Worm (Caenorhabditis elegans) whole organism, L4 larva: ENCODE results near the gene C56C10.9.
A peak's percentile ranks its signal among the peaks of the same experiment; 100 is the strongest.

Experiments
- F10B5.3 ChIP-seq: sonication (generic microtip); optimal IDR thresholded peaks from 2 replicates; lab custom pipeline; 2016; ENCODE audit warnings: mild to moderate bottlenecking, missing genetic modification characterization, missing compliant biosample characterization
- T20F7.1 ChIP-seq: fragments of 200-800 bp; sonication (Bioruptor generic); optimal IDR thresholded peaks from 2 replicates; lab custom pipeline; 2018; ENCODE audit warnings: mild to moderate bottlenecking, missing genetic modification characterization, missing compliant biosample characterization
- Y105C5A.15 ChIP-seq: fragments of 200-800 bp; sonication (Bioruptor generic); IDR thresholded peaks from 2 replicates; pipeline ENCODE4 v1.3.6; 2022; ENCODE audit warnings: missing genetic modification characterization, missing compliant biosample characterization
- Y48G9A.11 ChIP-seq: fragments of 200-800 bp; sonication (Bioruptor generic); IDR thresholded peaks from 2 replicates; pipeline ENCODE4 v1.3.6; 2022; ENCODE audit warnings: missing genetic modification reagents, missing genetic modification characterization, missing compliant biosample characterization
- Y5F2A.4 ChIP-seq: fragments of 200-800 bp; sonication (Bioruptor generic); optimal IDR thresholded peaks from 2 replicates; lab custom pipeline; 2018; ENCODE audit warnings: mild to moderate bottlenecking, missing genetic modification characterization, missing compliant biosample characterization
- Y75B8A.6 ChIP-seq: fragments of 200-800 bp; sonication (Bioruptor generic); IDR thresholded peaks from 2 replicates; pipeline ENCODE4 v1.3.6; 2022; ENCODE audit warnings: missing genetic modification reagents, missing genetic modification characterization, missing compliant biosample characterization
- ZK546.5 ChIP-seq, 2 experiments: sonication (generic microtip); optimal IDR thresholded peaks; 2 replicates each; lab custom pipeline; 2017; ENCODE audit warnings: missing biosample characterization in 2 of 2, missing genetic modification characterization in 2 of 2
- ceh-82 ChIP-seq: sonication (generic microtip); optimal IDR thresholded peaks from 2 replicates; lab custom pipeline; 2017; ENCODE audit warnings: missing biosample characterization, missing genetic modification characterization
- cey-2 ChIP-seq: sonication (generic microtip); optimal IDR thresholded peaks from 3 replicates; lab custom pipeline; 2017; ENCODE audit warnings: missing genetic modification characterization, mild to moderate bottlenecking, missing compliant biosample characterization, antibody characterized with exemption, borderline replicate concordance; ENCODE audit not compliant: insufficient read depth
- daf-16 ChIP-seq, 3 experiments: sonication (generic microtip); optimal IDR thresholded peaks; 2 replicates each; lab custom pipeline; 2016 to 2017; ENCODE audit warnings: missing genetic modification characterization in 3 of 3, missing genetic modification reagents in 3 of 3, mild to moderate bottlenecking in 2 of 3, missing compliant biosample characterization in 2 of 3, missing biosample characterization in 1 of 3, moderate library complexity in 1 of 3
- daf-8 ChIP-seq: fragments of 200-800 bp; sonication (Bioruptor generic); IDR thresholded peaks from 2 replicates; pipeline ENCODE4 v1.3.6; 2022; ENCODE audit warnings: missing genetic modification characterization, missing compliant biosample characterization
- dmd-6 ChIP-seq: fragments of 200-800 bp; sonication (Bioruptor generic); IDR thresholded peaks from 2 replicates; pipeline ENCODE4 v1.3.6; 2022; ENCODE audit warnings: missing genetic modification reagents, missing genetic modification characterization, missing compliant biosample characterization
- dmd-9 ChIP-seq: fragments of 200-800 bp; sonication (Bioruptor generic); IDR thresholded peaks from 2 replicates; pipeline ENCODE4 v1.3.6; 2022; ENCODE audit warnings: missing genetic modification reagents, missing genetic modification characterization, missing compliant biosample characterization
- egl-43 ChIP-seq: fragments of 200-800 bp; sonication (Bioruptor generic); IDR thresholded peaks from 2 replicates; pipeline ENCODE4 v1.3.6; 2022; ENCODE audit warnings: missing genetic modification reagents, missing genetic modification characterization, missing compliant biosample characterization
- fos-1 ChIP-seq: fragments of 150-350 bp; optimal IDR thresholded peaks from 2 replicates; lab custom pipeline; 2014; ENCODE audit warnings: missing biosample characterization, missing genetic modification characterization
- hlh-11 ChIP-seq: fragments of 200-800 bp; sonication (Bioruptor generic); optimal IDR thresholded peaks from 2 replicates; lab custom pipeline; 2018; ENCODE audit warnings: mild to moderate bottlenecking, missing genetic modification characterization, missing compliant biosample characterization
- hlh-30 ChIP-seq: sonication (generic microtip); optimal IDR thresholded peaks from 2 replicates; lab custom pipeline; 2017; ENCODE audit warnings: antibody characterized with exemption, mild to moderate bottlenecking, missing genetic modification characterization, missing compliant biosample characterization; ENCODE audit not compliant: insufficient read depth
- hmg-1.1 ChIP-seq: fragments of 200-800 bp; sonication (Bioruptor generic); IDR thresholded peaks from 2 replicates; pipeline ENCODE4 v1.3.6; 2022; ENCODE audit warnings: missing genetic modification reagents, missing genetic modification characterization, missing compliant biosample characterization
- lin-1 ChIP-seq: fragments of 200-800 bp; sonication (Bioruptor generic); IDR thresholded peaks from 2 replicates; pipeline ENCODE4 v1.3.6; 2022; ENCODE audit warnings: missing genetic modification reagents, missing genetic modification characterization, missing compliant biosample characterization
- lin-38 ChIP-seq: fragments of 200-800 bp; sonication (Bioruptor generic); IDR thresholded peaks from 2 replicates; pipeline ENCODE4 v1.3.6; 2022; ENCODE audit warnings: missing genetic modification reagents, missing genetic modification characterization, missing compliant biosample characterization
- lsy-2 ChIP-seq, 2 experiments: fragments of 150-350 bp in 1 of 2; sonication (generic microtip) in 1 of 2; optimal IDR thresholded peaks; 2 replicates each; lab custom pipeline; 2014 to 2017; ENCODE audit warnings: missing biosample characterization in 2 of 2, missing genetic modification characterization in 2 of 2
- madf-5 ChIP-seq, 2 experiments: fragments of 200-800 bp; sonication (Bioruptor generic); IDR thresholded peaks; 2 replicates each; pipeline ENCODE4 v1.3.6; 2022; ENCODE audit warnings: missing compliant biosample characterization in 2 of 2, missing genetic modification characterization in 2 of 2
- madf-9 ChIP-seq: fragments of 200-800 bp; sonication (Bioruptor generic); conservative IDR thresholded peaks from 2 replicates; pipeline ENCODE4 v1.3.6; 2022; ENCODE audit warnings: missing genetic modification reagents, missing genetic modification characterization, missing compliant biosample characterization
- mdl-1 ChIP-seq, 2 experiments: fragments of 150-350 bp in 1 of 2; sonication (generic microtip) in 1 of 2; optimal IDR thresholded peaks; 2 replicates each; lab custom pipeline; 2014 to 2017; ENCODE audit warnings: missing biosample characterization in 2 of 2, missing genetic modification characterization in 2 of 2
- mdt-29 ChIP-seq: fragments of 200-800 bp; sonication (Bioruptor generic); IDR thresholded peaks from 2 replicates; pipeline ENCODE4 v1.3.6; 2022; ENCODE audit warnings: missing genetic modification reagents, missing genetic modification characterization, missing compliant biosample characterization
- mep-1 ChIP-seq: fragments of 150-350 bp; sonication (generic microtip); optimal IDR thresholded peaks from 3 replicates; lab custom pipeline; 2014; ENCODE audit warnings: missing biosample characterization, missing genetic modification characterization
- mxl-2 ChIP-seq: fragments of 200-800 bp; sonication (Bioruptor generic); conservative IDR thresholded peaks from 2 replicates; pipeline ENCODE4 v1.3.6; 2022; ENCODE audit warnings: missing genetic modification reagents, missing genetic modification characterization, missing compliant biosample characterization
- nhr-11 ChIP-seq: fragments of 150-350 bp; optimal IDR thresholded peaks from 2 replicates; lab custom pipeline; 2014; ENCODE audit warnings: missing biosample characterization, missing genetic modification characterization
- nhr-25 ChIP-seq: sonication (generic microtip); optimal IDR thresholded peaks from 2 replicates; lab custom pipeline; 2017; ENCODE audit warnings: missing genetic modification characterization, mild to moderate bottlenecking, missing compliant biosample characterization, antibody characterized with exemption, moderate library complexity, borderline replicate concordance; ENCODE audit not compliant: insufficient read depth
- nhr-48 ChIP-seq: sonication (generic microtip); optimal IDR thresholded peaks from 2 replicates; lab custom pipeline; 2016; ENCODE audit warnings: mild to moderate bottlenecking, missing genetic modification characterization, missing compliant biosample characterization
- nhr-6 ChIP-seq: fragments of 150-350 bp; optimal IDR thresholded peaks from 2 replicates; lab custom pipeline; 2014; ENCODE audit warnings: missing biosample characterization, missing genetic modification characterization
- nhr-76 ChIP-seq: fragments of 150-350 bp; optimal IDR thresholded peaks from 2 replicates; lab custom pipeline; 2014; ENCODE audit warnings: missing biosample characterization, missing genetic modification characterization
- pqm-1 ChIP-seq: sonication (generic microtip); optimal IDR thresholded peaks from 2 replicates; lab custom pipeline; 2017; ENCODE audit warnings: missing biosample characterization, missing genetic modification characterization
- set-16 ChIP-seq: fragments of 200-800 bp; sonication (Bioruptor generic); IDR thresholded peaks from 2 replicates; pipeline ENCODE4 v1.3.6; 2022; ENCODE audit warnings: missing genetic modification reagents, missing genetic modification characterization, missing compliant biosample characterization
- snpc-1.2 ChIP-seq: fragments of 200-800 bp; sonication (Bioruptor generic); IDR thresholded peaks from 2 replicates; pipeline ENCODE4 v1.3.6; 2022; ENCODE audit warnings: missing genetic modification reagents, missing genetic modification characterization, missing compliant biosample characterization
- snpc-4 ChIP-seq: fragments of 150-350 bp; optimal IDR thresholded peaks from 2 replicates; lab custom pipeline; 2014; ENCODE audit warnings: missing biosample characterization, missing genetic modification characterization
- spr-1 ChIP-seq: sonication (generic microtip); optimal IDR thresholded peaks from 2 replicates; lab custom pipeline; 2016; ENCODE audit warnings: mild to moderate bottlenecking, missing genetic modification characterization, missing compliant biosample characterization
- spr-3 ChIP-seq: fragments of 200-800 bp; sonication (Bioruptor generic); optimal IDR thresholded peaks from 2 replicates; lab custom pipeline; 2018; ENCODE audit warnings: mild to moderate bottlenecking, missing genetic modification characterization, missing compliant biosample characterization
- tag-97 ChIP-seq: fragments of 200-800 bp; sonication (Bioruptor generic); IDR thresholded peaks from 2 replicates; pipeline ENCODE4 v1.3.6; 2022; ENCODE audit warnings: missing genetic modification characterization, missing compliant biosample characterization
- tra-1 ChIP-seq: fragments of 200-800 bp; sonication (Bioruptor generic); IDR thresholded peaks from 2 replicates; pipeline ENCODE4 v1.3.6; 2022; ENCODE audit warnings: missing genetic modification reagents, missing genetic modification characterization, missing compliant biosample characterization
- unc-62 ChIP-seq, 3 experiments: fragments of 150-350 bp in 1 of 3; sonication (generic microtip); optimal IDR thresholded peaks in 2 of 3; peaks in 1 of 3; 1 replicate in 1 of 3; 2 replicates in 2 of 3; lab custom pipeline; 2014 to 2017; ENCODE audit warnings: missing biosample characterization in 3 of 3, missing genetic modification characterization in 3 of 3, missing genetic modification reagents in 3 of 3, missing genotype in 1 of 3
- vab-7 ChIP-seq: fragments of 200-800 bp; sonication (Bioruptor generic); IDR thresholded peaks from 2 replicates; pipeline ENCODE4 v1.3.6; 2022; ENCODE audit warnings: missing genetic modification reagents, missing genetic modification characterization, missing compliant biosample characterization
- zip-11 ChIP-seq: fragments of 200-800 bp; sonication (Bioruptor generic); IDR thresholded peaks from 2 replicates; pipeline ENCODE4 v1.3.6; 2022; ENCODE audit warnings: missing genetic modification characterization, missing compliant biosample characterization
- ztf-11 ChIP-seq: fragments of 150-350 bp; optimal IDR thresholded peaks from 2 replicates; lab custom pipeline; 2014; ENCODE audit warnings: missing biosample characterization, missing genetic modification characterization

C56C10.9 gene

DNA sequence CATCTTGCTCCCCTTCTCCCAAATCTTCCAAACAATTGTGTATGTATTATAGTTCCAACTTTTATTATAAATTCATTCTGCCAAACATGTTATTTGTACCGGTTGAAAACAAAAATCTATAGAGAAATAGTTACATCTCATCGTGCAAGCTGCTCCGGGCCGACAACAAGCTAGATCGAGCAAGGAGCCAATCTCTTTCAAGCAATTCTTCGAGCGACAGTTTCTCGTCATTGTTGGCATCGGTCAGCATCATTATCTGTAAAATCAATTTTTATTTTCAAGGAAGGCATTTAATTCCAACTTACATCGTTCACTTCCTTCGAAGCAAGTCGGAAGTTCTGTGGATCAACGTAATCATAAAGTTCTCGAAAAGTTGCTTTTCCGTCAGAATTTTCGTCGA, 1.2 kb downstream of the C56C10.9 start (continued):
- peak; percentile 50; the same call in 1 of the 2 replicates for TF ChIP-seq Y48G9A.11
- TF ChIP-seq nhr-25 (tag; lab: Kevin White, UChicago), result no peak
- peak; percentile 41 for TF ChIP-seq lin-38

DNA sequence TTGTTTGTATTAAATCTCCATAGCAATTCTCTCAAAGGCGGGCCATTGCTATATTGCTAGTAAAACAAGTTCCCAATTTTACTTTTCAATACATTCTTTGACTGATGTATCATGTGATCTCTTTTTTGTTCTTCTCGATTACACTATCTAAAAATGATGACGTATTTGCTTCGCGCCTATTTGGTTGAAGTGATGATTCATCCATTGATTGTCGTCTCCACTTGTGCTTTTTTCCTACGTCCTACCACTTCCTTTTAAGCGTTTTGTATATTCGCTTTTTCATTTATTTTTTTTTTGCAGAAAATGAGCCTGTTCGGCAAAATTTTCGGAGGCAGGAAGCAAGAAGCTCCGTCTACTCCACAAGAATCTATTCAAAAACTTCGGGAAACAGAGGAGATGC, 2.7 kb downstream of the C56C10.9 start, which contains the start of gene vps-32.1:
TSS of gene vps-32.1 (plus strand) at position 301 of the 400 bp plus-strand sequence.
- TF ChIP-seq daf-16 (GFP tag; optimal IDR thresholded peaks at IDR 0.05; lab: Kevin White, UChicago) (no peak), daf-16 (tag; optimal IDR thresholded peaks at IDR 0.05; lab: Kevin White, UChicago) (peak; percentile 34), fos-1 (tag; lab: Kevin White, UChicago) (peak; percentile 42), nhr-6 (tag; lab: Kevin White, UChicago) (peak; percentile 1), tag-97 (GFP tag; lab: Robert Waterston, UW) (no peak), dmd-6 (GFP tag; lab: Robert Waterston, UW) (peak; percentile 30), spr-3 (GFP tag; lab: Kevin White, UChicago) (no peak), lsy-2 (tag; optimal IDR thresholded peaks at IDR 0.05; lab: Kevin White, UChicago) (peak in 1 of 2 experiments; percentile 6), dmd-9 (GFP tag; lab: Robert Waterston, UW) (0 out of 2 replicates have a peak, but pooled peaks have one; percentile 18), nhr-48 (tag; lab: Kevin White, UChicago) (no peak)

DNA sequence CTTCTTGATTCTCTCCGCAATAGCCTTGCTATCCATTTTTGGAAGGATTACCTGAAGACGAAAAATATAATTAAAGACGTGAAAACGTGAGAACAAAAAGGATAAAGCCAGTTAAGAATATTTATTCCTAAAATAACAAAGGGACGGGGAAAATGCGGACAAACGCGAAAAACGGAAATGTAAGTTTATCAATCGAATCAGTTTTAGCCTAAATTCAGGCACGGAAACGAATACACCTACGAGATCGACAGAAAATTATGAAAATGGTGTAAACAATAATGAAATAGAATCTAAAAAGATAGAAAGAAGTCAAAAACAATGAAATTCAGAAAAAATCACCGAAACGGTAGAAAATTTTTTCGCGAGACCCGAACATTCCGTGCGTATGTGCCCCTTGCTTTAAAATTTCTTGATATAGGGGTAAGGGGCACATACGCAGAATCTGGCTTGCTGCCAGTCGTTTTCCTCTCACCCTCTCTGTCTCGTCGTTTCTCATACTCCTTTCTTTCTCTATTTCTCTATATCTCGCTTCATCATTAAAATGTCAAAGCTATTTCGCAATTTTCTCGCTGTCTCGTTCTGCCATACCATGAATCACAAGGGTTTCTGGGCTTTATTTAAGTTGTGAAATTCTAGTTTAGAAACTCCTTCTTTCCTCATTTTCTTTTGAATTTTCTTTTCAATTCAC, 3.4 kb downstream of the C56C10.9 start, which contains the start of gene icd-1:
TSS of gene icd-1 (minus strand) at position 51 of the 688 bp plus-strand sequence.
- TF ChIP-seq ceh-82 (tag; lab: Kevin White, UChicago) (no peak), Y75B8A.6 (GFP tag; lab: Robert Waterston, UW) (0 out of 2 replicates have a peak, but pooled peaks have one; percentile 11), hlh-30 (peak; percentile 95), hmg-1.1 (GFP tag; lab: Robert Waterston, UW) (peak; percentile 88), spr-1 (tag; lab: Kevin White, UChicago) (peak; percentile 81), pqm-1 (tag; lab: Kevin White, UChicago) (peak; percentile 10), Y105C5A.15 (GFP tag; lab: Robert Waterston, UW) (no peak; the same call in 1 of the 2 replicates), vab-7 (GFP tag; lab: Robert Waterston, UW) (peak; percentile 44; the same call in 1 of the 2 replicates), T20F7.1 (peak; percentile 90), unc-62 (GFP tag; optimal IDR thresholded peaks at IDR 0.05 in 1 of 2; lab: Kevin White, UChicago) (peak in 1 of 2 experiments; percentile 98), unc-62 (tag; optimal IDR thresholded peaks at IDR 0.05; lab: Kevin White, UChicago) (no peak), snpc-1.2 (GFP tag; lab: Robert Waterston, UW) (peak; percentile 64), hlh-11 (tag; lab: Kevin White, UChicago) (peak; percentile 97), ztf-11 (no peak), zip-11 (GFP tag; lab: Robert Waterston, UW) (no peak), madf-5 (GFP tag; IDR thresholded peaks at IDR 0.05; lab: Robert Waterston, UW) (no peak), set-16 (GFP tag; lab: Robert Waterston, UW) (peak; percentile 38; the same call in 1 of the 2 replicates), egl-43 (GFP tag; lab: Robert Waterston, UW) (peak; percentile 78), tra-1 (peak; percentile 81), F10B5.3 (peak; percentile 69), daf-8 (GFP tag; lab: Robert Waterston, UW) (no peak), snpc-4 (no peak), mdl-1 (tag; optimal IDR thresholded peaks at IDR 0.05; lab: Kevin White, UChicago) (peak; percentile 56 to 77), ZK546.5 (tag; optimal IDR thresholded peaks at IDR 0.05; lab: Kevin White, UChicago) (peak in 1 of 2 experiments; percentile 51), nhr-11 (tag; lab: Kevin White, UChicago) (peak; percentile 95), spr-3 (GFP tag; lab: Kevin White, UChicago) (peak; percentile 71), mdt-29 (GFP tag; lab: Robert Waterston, UW) (peak; percentile 88), cey-2 (tag; lab: Kevin White, UChicago) (no peak), madf-9 (GFP tag; lab: Robert Waterston, UW) (peak; percentile 75), nhr-76 (tag; lab: Kevin White, UChicago) (peak; percentile 55), mxl-2 (no peak), Y5F2A.4 (GFP tag; lab: Kevin White, UChicago) (peak; percentile 56), lin-1 (GFP tag; lab: Robert Waterston, UW) (peak; percentile 92), mep-1 (tag; lab: Kevin White, UChicago) (peak; percentile 97)
